Fruit fly (Drosophila melanogaster) whole organism: Measurements from ENCODE around the gene CG1324.

Experiments
- pan ChIP-seq: fragments of >200 bp; optimal IDR thresholded peaks from 2 replicates; lab custom pipeline; 2017
- usp ChIP-seq: fragments of >200 bp; optimal IDR thresholded peaks from 2 replicates; lab custom pipeline; 2017; ENCODE audit warnings: missing biosample characterization, missing genetic modification characterization, mixed read lengths

DNA sequence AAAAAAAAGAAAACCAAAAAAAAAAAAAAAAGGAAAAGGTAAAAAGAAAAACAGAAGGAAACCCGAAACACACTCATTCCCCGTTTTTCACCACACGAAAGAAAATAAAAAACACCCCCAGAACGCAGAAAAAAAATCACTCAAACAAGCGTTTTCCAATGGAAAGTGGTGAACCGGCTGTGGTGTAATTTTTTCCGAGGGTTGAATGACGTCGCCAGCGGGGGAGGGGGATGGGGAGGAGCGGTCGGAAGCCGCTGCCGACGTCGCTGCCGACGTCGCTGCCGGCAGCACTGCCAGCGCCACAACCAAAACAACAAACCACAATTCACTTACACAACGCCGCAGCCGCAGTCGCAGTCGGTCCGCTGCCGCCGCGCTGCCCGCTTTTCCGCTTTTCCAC lies 46.3 kb downstream of the CG1324 start:
- TF ChIP-seq pan (lab: Kevin White, UChicago) (no peak), usp (GFP tag; lab: Kevin White, UChicago) (no peak)
